Worm (Caenorhabditis elegans) whole organism, late embryonic: ENCODE results near the gene H10E21.1.

ENCODE experiments used
- ceh-22 ChIP-seq: sonication (generic microtip); optimal IDR thresholded peaks from 2 replicates; lab custom pipeline; 2017; ENCODE audit warnings: missing biosample characterization, missing genetic modification characterization
- ceh-48 ChIP-seq: sonication (generic microtip); optimal IDR thresholded peaks from 2 replicates; lab custom pipeline; 2016; ENCODE audit warnings: missing genetic modification characterization, inconsistent platforms, missing compliant biosample characterization
- dmd-4 ChIP-seq: sonication (generic microtip); optimal IDR thresholded peaks from 2 replicates; lab custom pipeline; 2016; ENCODE audit warnings: borderline replicate concordance, missing genetic modification characterization, missing compliant biosample characterization
- elt-4 ChIP-seq: sonication (generic microtip); optimal IDR thresholded peaks from 2 replicates; lab custom pipeline; 2016; ENCODE audit warnings: missing genetic modification characterization, missing compliant biosample characterization
- nfya-1 ChIP-seq: sonication (generic microtip); optimal IDR thresholded peaks from 2 replicates; lab custom pipeline; 2017; ENCODE audit warnings: missing genetic modification characterization, mild to moderate bottlenecking, missing compliant biosample characterization, antibody characterized with exemption, moderate library complexity
- pha-2 ChIP-seq: sonication (generic microtip); optimal IDR thresholded peaks from 2 replicates; lab custom pipeline; 2017; ENCODE audit warnings: mild to moderate bottlenecking, missing genetic modification characterization, missing compliant biosample characterization
- pha-4 ChIP-seq: fragments of 150-350 bp; optimal IDR thresholded peaks from 2 replicates; lab custom pipeline; 2018; ENCODE audit warnings: missing biosample characterization, missing genetic modification reagents, missing genetic modification characterization
- pqm-1 ChIP-seq: sonication (generic microtip); optimal IDR thresholded peaks from 2 replicates; lab custom pipeline; 2016; ENCODE audit warnings: missing genetic modification characterization, missing compliant biosample characterization
- rnt-1 ChIP-seq: sonication (generic microtip); optimal IDR thresholded peaks from 2 replicates; lab custom pipeline; 2016; ENCODE audit warnings: missing genetic modification characterization, missing compliant biosample characterization
- ttx-3 ChIP-seq: sonication (generic microtip); optimal IDR thresholded peaks from 2 replicates; lab custom pipeline; 2016; ENCODE audit warnings: missing genetic modification reagents, missing genetic modification characterization, missing compliant biosample characterization
- unc-42 ChIP-seq: sonication (generic microtip); optimal IDR thresholded peaks from 2 replicates; lab custom pipeline; 2016; ENCODE audit warnings: missing genotype, missing genetic modification characterization, missing compliant biosample characterization
- unc-86 ChIP-seq: sonication (generic microtip); optimal IDR thresholded peaks from 2 replicates; lab custom pipeline; 2016; ENCODE audit warnings: missing genetic modification characterization, missing compliant biosample characterization

DNA sequence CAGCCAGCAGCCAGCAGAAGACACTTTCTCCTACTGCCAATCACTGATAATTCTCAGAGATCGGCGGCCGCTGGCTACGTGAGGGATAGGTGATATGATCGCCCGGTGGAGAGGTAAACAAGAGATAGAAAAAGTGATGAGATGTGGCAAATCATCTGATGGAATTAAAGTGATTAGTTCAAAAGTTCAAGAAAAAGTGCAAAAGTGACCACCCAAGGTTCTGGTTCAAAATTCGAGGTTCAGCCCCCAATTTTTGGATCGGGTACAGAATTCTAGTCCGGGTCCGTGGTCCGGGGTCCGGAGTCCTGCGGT lies 50.0 kb downstream of the H10E21.1 start:
- TF ChIP-seq rnt-1, result no peak
- no peak for TF ChIP-seq nfya-1
- TF ChIP-seq ceh-48 (tag; lab: Kevin White, UChicago), result no peak
- TF ChIP-seq unc-42, result no peak
- no peak for TF ChIP-seq ceh-22 (tag; lab: Kevin White, UChicago)
- no peak for TF ChIP-seq pqm-1 (tag; lab: Kevin White, UChicago)
- no peak for TF ChIP-seq pha-4 (tag; lab: Kevin White, UChicago)
- TF ChIP-seq dmd-4 (tag; lab: Kevin White, UChicago), result no peak
- no peak for TF ChIP-seq pha-2 (tag; lab: Kevin White, UChicago)
- no peak for TF ChIP-seq ttx-3 (tag; lab: Kevin White, UChicago)
- TF ChIP-seq elt-4 (tag; lab: Kevin White, UChicago), result no peak
- no peak for TF ChIP-seq unc-86 (tag; lab: Kevin White, UChicago)
